Worm (Caenorhabditis elegans) whole organism, L3 larva: Measurements from ENCODE around the gene Y73B6BL.31.

ENCODE experiments used
- R02D3.7 ChIP-seq: fragments of 150-350 bp; optimal IDR thresholded peaks from 2 replicates; lab custom pipeline; 2014; ENCODE audit warnings: missing biosample characterization, missing genetic modification characterization
- ama-1 ChIP-seq: fragments of 150-350 bp; optimal IDR thresholded peaks from 2 replicates; lab custom pipeline; 2018
- ceh-28 ChIP-seq: fragments of 150-350 bp; optimal IDR thresholded peaks from 2 replicates; lab custom pipeline; 2014; ENCODE audit warnings: missing biosample characterization, missing genetic modification reagents, missing genetic modification characterization
- ceh-82 ChIP-seq: fragments of 150-350 bp; optimal IDR thresholded peaks from 2 replicates; lab custom pipeline; 2014; ENCODE audit warnings: missing biosample characterization, missing genetic modification characterization
- daf-12 ChIP-seq: fragments of 150-350 bp; optimal IDR thresholded peaks from 2 replicates; lab custom pipeline; 2014; ENCODE audit warnings: missing biosample characterization, missing genetic modification reagents, missing genetic modification characterization
- egl-27 ChIP-seq: sonication (generic microtip); optimal IDR thresholded peaks from 4 replicates; lab custom pipeline; 2017; ENCODE audit warnings: missing biosample characterization, missing genetic modification reagents, missing genetic modification characterization
- elt-1 ChIP-seq: fragments of 150-350 bp; optimal IDR thresholded peaks from 2 replicates; lab custom pipeline; 2014; ENCODE audit warnings: missing biosample characterization, missing genetic modification characterization
- elt-2 ChIP-seq: sonication (generic microtip); optimal IDR thresholded peaks from 2 replicates; lab custom pipeline; 2016; ENCODE audit warnings: missing genetic modification reagents, mild to moderate bottlenecking, missing genetic modification characterization, missing compliant biosample characterization
- elt-3 ChIP-seq, 3 experiments: fragments of 150-350 bp in 1 of 3; sonication (generic microtip) in 2 of 3; optimal IDR thresholded peaks; 2 replicates in 2 of 3; 4 replicates in 1 of 3; lab custom pipeline; 2014 to 2017; ENCODE audit warnings: missing biosample characterization in 3 of 3, missing genetic modification characterization in 3 of 3
- fkh-10 ChIP-seq: sonication (generic microtip); optimal IDR thresholded peaks from 2 replicates; lab custom pipeline; 2017; ENCODE audit warnings: missing biosample characterization, missing genetic modification reagents, missing genetic modification characterization
- fkh-2 ChIP-seq: fragments of 150-350 bp; optimal IDR thresholded peaks from 2 replicates; lab custom pipeline; 2014; ENCODE audit warnings: missing biosample characterization, missing genetic modification reagents, missing genetic modification characterization
- fos-1 ChIP-seq: fragments of 150-350 bp; optimal IDR thresholded peaks from 2 replicates; lab custom pipeline; 2014; ENCODE audit warnings: missing biosample characterization, missing genetic modification characterization
- hmg-11 ChIP-seq: sonication (generic microtip); optimal IDR thresholded peaks from 2 replicates; lab custom pipeline; 2016; ENCODE audit warnings: missing genetic modification characterization, missing compliant biosample characterization
- jun-1 ChIP-seq: fragments of 150-350 bp; optimal IDR thresholded peaks from 2 replicates; lab custom pipeline; 2014; ENCODE audit warnings: missing biosample characterization, missing genetic modification reagents, missing genetic modification characterization
- lin-15B ChIP-seq: fragments of 150-350 bp; optimal IDR thresholded peaks from 2 replicates; lab custom pipeline; 2014; ENCODE audit warnings: missing biosample characterization, missing genetic modification characterization
- lsy-12 ChIP-seq: sonication (generic microtip); optimal IDR thresholded peaks from 2 replicates; lab custom pipeline; 2016; ENCODE audit warnings: mild to moderate bottlenecking, missing genetic modification characterization, missing compliant biosample characterization
- mdl-1 ChIP-seq: fragments of 150-350 bp; optimal IDR thresholded peaks from 2 replicates; lab custom pipeline; 2014; ENCODE audit warnings: missing biosample characterization, missing genetic modification characterization
- mml-1 ChIP-seq: fragments of 150-350 bp; sonication (generic microtip); optimal IDR thresholded peaks from 3 replicates; lab custom pipeline; 2014; ENCODE audit warnings: missing biosample characterization, missing genetic modification characterization
- nfya-1 ChIP-seq: sonication (generic microtip); optimal IDR thresholded peaks from 2 replicates; lab custom pipeline; 2017; ENCODE audit warnings: missing genetic modification characterization, mild to moderate bottlenecking, missing compliant biosample characterization, antibody characterized with exemption, moderate library complexity; ENCODE audit not compliant: insufficient read depth
- nhr-11 ChIP-seq: fragments of 150-350 bp; optimal IDR thresholded peaks from 2 replicates; lab custom pipeline; 2014; ENCODE audit warnings: missing biosample characterization, missing genetic modification characterization
- nhr-23 ChIP-seq: fragments of 150-350 bp; optimal IDR thresholded peaks from 2 replicates; lab custom pipeline; 2014; ENCODE audit warnings: missing biosample characterization, missing genetic modification reagents, missing genetic modification characterization
- nhr-25 ChIP-seq: sonication (generic microtip); optimal IDR thresholded peaks from 2 replicates; lab custom pipeline; 2017; ENCODE audit warnings: missing biosample characterization, missing genetic modification characterization
- nhr-43 ChIP-seq: sonication (generic microtip); optimal IDR thresholded peaks from 2 replicates; lab custom pipeline; 2016; ENCODE audit warnings: mild to moderate bottlenecking, missing genetic modification characterization, missing compliant biosample characterization; ENCODE audit not compliant: poor library complexity, severe bottlenecking
- nhr-76 ChIP-seq: fragments of 150-350 bp; sonication (generic microtip); optimal IDR thresholded peaks from 5 replicates; lab custom pipeline; 2014; ENCODE audit warnings: missing biosample characterization, missing genetic modification characterization
- pha-4 ChIP-seq: fragments of 150-350 bp; optimal IDR thresholded peaks from 2 replicates; lab custom pipeline; 2014; ENCODE audit warnings: missing biosample characterization, missing genetic modification reagents, missing genetic modification characterization
- sea-2 ChIP-seq: fragments of 150-350 bp; sonication (generic microtip); optimal IDR thresholded peaks from 4 replicates; lab custom pipeline; 2014; ENCODE audit warnings: missing biosample characterization, missing genetic modification reagents, missing genetic modification characterization
- skn-1 ChIP-seq: fragments of 150-350 bp; optimal IDR thresholded peaks from 2 replicates; lab custom pipeline; 2014; ENCODE audit warnings: missing biosample characterization, missing genetic modification characterization
- snpc-4 ChIP-seq: fragments of 150-350 bp; optimal IDR thresholded peaks from 2 replicates; lab custom pipeline; 2014; ENCODE audit warnings: missing biosample characterization, missing genetic modification characterization
- unc-39 ChIP-seq: sonication (generic microtip); optimal IDR thresholded peaks from 4 replicates; lab custom pipeline; 2017; ENCODE audit warnings: missing biosample characterization, missing genetic modification characterization
- unc-62 ChIP-seq: fragments of 150-350 bp; sonication (generic microtip); optimal IDR thresholded peaks from 4 replicates; lab custom pipeline; 2014; ENCODE audit warnings: missing biosample characterization, missing genetic modification reagents, missing genetic modification characterization

The Y73B6BL.31 gene

ce11 chrIV:6419031-6419582, 22.6 kb upstream of the Y73B6BL.31 start, which contains the start of the genes Y73B6BL.23 and htp-2:
TSS of gene Y73B6BL.23 (minus strand) at chrIV:6419081.
TSS of gene htp-2 (plus strand) at chrIV:6419522.
- TF ChIP-seq nhr-76 (tag; lab: Kevin White, UChicago), result no peak
- no peak for TF ChIP-seq mdl-1 (tag; lab: Kevin White, UChicago)
- no peak for TF ChIP-seq nfya-1 (tag; lab: Kevin White, UChicago)
- no peak for TF ChIP-seq hmg-11 (tag; lab: Kevin White, UChicago)
- no peak for TF ChIP-seq mml-1 (tag; lab: Kevin White, UChicago)
- TF ChIP-seq fkh-10 (GFP tag; lab: Kevin White, UChicago), result no peak
- no peak for TF ChIP-seq elt-2
- no peak for TF ChIP-seq pha-4 (tag; lab: Kevin White, UChicago)
- no peak for TF ChIP-seq sea-2 (GFP tag; lab: Kevin White, UChicago)
- TF ChIP-seq ceh-28, result no peak
- TF ChIP-seq nhr-25 (tag; lab: Kevin White, UChicago), result no peak
- no peak for TF ChIP-seq ama-1
- TF ChIP-seq fos-1 (tag; lab: Kevin White, UChicago), result no peak
- TF ChIP-seq nhr-11 (tag; lab: Kevin White, UChicago), result no peak
- no peak for TF ChIP-seq jun-1
- TF ChIP-seq skn-1 (tag; lab: Kevin White, UChicago), result no peak
- TF ChIP-seq R02D3.7 (tag; lab: Kevin White, UChicago), result no peak

- TF ChIP-seq elt-1 (tag; lab: Kevin White, UChicago), result no peak
- no peak for TF ChIP-seq egl-27 (tag; lab: Kevin White, UChicago)
- TF ChIP-seq ceh-28, result no peak
- no peak for TF ChIP-seq unc-62 (GFP tag; lab: Kevin White, UChicago)
- TF ChIP-seq snpc-4 (tag; lab: Kevin White, UChicago), result no peak
- no peak for TF ChIP-seq ceh-82
- no peak for TF ChIP-seq ama-1
- TF ChIP-seq fkh-2 (tag; lab: Kevin White, UChicago), result no peak
- TF ChIP-seq fos-1 (tag; lab: Kevin White, UChicago), result no peak
- no peak for TF ChIP-seq nhr-23 (tag; lab: Kevin White, UChicago)
Measured at ce11 chrIV:6421183-6421635, 20.5 kb upstream of the Y73B6BL.31 start, which contains the start of gene puf-11. TSS of gene puf-11 (plus strand) at chrIV:6421585.

ce11 chrIV:6426089-6426715, 15.5 kb upstream of the Y73B6BL.31 start, which contains the start of gene acp-6:
TSS of gene acp-6 (minus strand) at chrIV:6426139.
- TF ChIP-seq nhr-23 (tag; lab: Kevin White, UChicago) (peak; percentile 32), lin-15B (tag; lab: Kevin White, UChicago) (no peak), elt-3 (tag; optimal IDR thresholded peaks at IDR 0.05; lab: Kevin White, UChicago) (peak in 1 of 3 experiments; percentile 63)

- TF ChIP-seq pha-4 (tag; lab: Kevin White, UChicago), result no peak
- no peak for TF ChIP-seq ceh-82
- no peak for TF ChIP-seq nhr-43 (tag; lab: Kevin White, UChicago)
- no peak for TF ChIP-seq lsy-12 (tag; lab: Kevin White, UChicago)
- TF ChIP-seq lin-15B (tag; lab: Kevin White, UChicago), result no peak
- TF ChIP-seq fkh-10 (GFP tag; lab: Kevin White, UChicago), result no peak
- no peak for TF ChIP-seq sea-2 (GFP tag; lab: Kevin White, UChicago)
- TF ChIP-seq unc-39 (tag; lab: Kevin White, UChicago), result no peak
- TF ChIP-seq daf-12 (tag; lab: Kevin White, UChicago), result no peak
- TF ChIP-seq fkh-2 (tag; lab: Kevin White, UChicago), result no peak
Measured at ce11 chrIV:6427223-6427622, 14.5 kb upstream of the Y73B6BL.31 start.

ce11 chrIV:6431582-6431981, 10.1 kb upstream of the Y73B6BL.31 start, which contains the start of gene acp-7:
TSS of gene acp-7 (minus strand) at chrIV:6431682.
- no peak for TF ChIP-seq lsy-12 (tag; lab: Kevin White, UChicago)
- peak; percentile 73 for TF ChIP-seq pha-4 (tag; lab: Kevin White, UChicago)
